Worm (Caenorhabditis elegans): ENCODE measurements around the gene tgt-2.
"Not testable (repeated sequence)": the region's sequence is repeated elsewhere in the genome, so short reads cannot be mapped to it uniquely, and the experiment has no call there.

Gene tgt-2

ce11 chrV:19001016-19001415 is 2.9 kb downstream of the tgt-2 start, which contains the start of gene Y39B6A.34:
Gene Y39B6A.34 (plus strand): TSS chrV:19001018.
- no peak for TF ChIP-seq unc-62 (GFP tag; optimal IDR thresholded peaks at IDR 0.05)

- TF ChIP-seq unc-62 (GFP tag; optimal IDR thresholded peaks at IDR 0.05) = no peak
Measured at ce11 chrV:19001656-19002055, 3.5 kb downstream of the tgt-2 start, which contains the start of gene Y39B6A.33. Gene Y39B6A.33 (plus strand): TSS chrV:19001956.

ce11 chrV:19010405-19010804 is 12.3 kb downstream of the tgt-2 start:
- TF ChIP-seq unc-62 (GFP tag; optimal IDR thresholded peaks at IDR 0.05) = no peak

- no peak for TF ChIP-seq unc-62 (GFP tag; optimal IDR thresholded peaks at IDR 0.05)
Measured at ce11 chrV:19013215-19013614, 15.1 kb downstream of the tgt-2 start.

- TF ChIP-seq unc-62 (GFP tag; optimal IDR thresholded peaks at IDR 0.05) = not testable (repeated sequence)
Measured at ce11 chrV:19014273-19014672, 16.1 kb downstream of the tgt-2 start, which contains the start of gene Y39B6A.30. Gene Y39B6A.30 (plus strand): TSS chrV:19014573.

ce11 chrV:19019239-19019638 is 21.1 kb downstream of the tgt-2 start:
- TF ChIP-seq unc-62 (GFP tag; optimal IDR thresholded peaks at IDR 0.05) = no peak

ce11 chrV:19024683-19025082 is 26.5 kb downstream of the tgt-2 start, which contains the start of gene Y39B6A.29:
Gene Y39B6A.29 (minus strand): TSS chrV:19024783.
- TF ChIP-seq unc-62 (GFP tag; optimal IDR thresholded peaks at IDR 0.05) = no peak

ce11 chrV:19026163-19026562 is 28.0 kb downstream of the tgt-2 start, which contains the start of gene Y39B6A.25:
Gene Y39B6A.25 (plus strand): TSS chrV:19026463.
- no peak for TF ChIP-seq unc-62 (GFP tag; optimal IDR thresholded peaks at IDR 0.05)

- no peak for TF ChIP-seq unc-62 (GFP tag; optimal IDR thresholded peaks at IDR 0.05)
Measured at ce11 chrV:19027338-19027737, 29.2 kb downstream of the tgt-2 start.

ce11 chrV:19031456-19031855 is 33.3 kb downstream of the tgt-2 start, which contains the start of gene Y39B6A.27:
Gene Y39B6A.27 (plus strand): TSS chrV:19031756.
- TF ChIP-seq unc-62 (GFP tag; optimal IDR thresholded peaks at IDR 0.05) = no peak

- TF ChIP-seq unc-62 (GFP tag; optimal IDR thresholded peaks at IDR 0.05) = no peak
Measured at ce11 chrV:19036061-19036460, 37.9 kb downstream of the tgt-2 start.

ce11 chrV:19037222-19037621 is 39.1 kb downstream of the tgt-2 start, which contains the start of gene asp-17:
Gene asp-17 (minus strand): TSS chrV:19037322.
- TF ChIP-seq unc-62 (GFP tag; optimal IDR thresholded peaks at IDR 0.05) = no peak

ce11 chrV:19042256-19042655 is 44.1 kb downstream of the tgt-2 start, which contains the start of gene asp-16:
Gene asp-16 (minus strand): TSS chrV:19042605.
- no peak for TF ChIP-seq unc-62 (GFP tag; optimal IDR thresholded peaks at IDR 0.05)

ce11 chrV:19044753-19045152 is 46.6 kb downstream of the tgt-2 start, which contains the start of gene asp-15:
Gene asp-15 (minus strand): TSS chrV:19044853.
- TF ChIP-seq unc-62 (GFP tag; optimal IDR thresholded peaks at IDR 0.05) = no peak

ce11 chrV:19047442-19047841 is 49.3 kb downstream of the tgt-2 start:
- TF ChIP-seq unc-62 (GFP tag; optimal IDR thresholded peaks at IDR 0.05) = no peak

- no peak for TF ChIP-seq unc-62 (GFP tag; optimal IDR thresholded peaks at IDR 0.05)
Measured at ce11 chrV:19049140-19050092, 51.3 kb downstream of the tgt-2 start.

ce11 chrV:19050438-19050837 is 52.3 kb downstream of the tgt-2 start, which contains the start of gene asp-1:
Gene asp-1 (minus strand): TSS chrV:19050752.
- no peak for TF ChIP-seq unc-62 (GFP tag; optimal IDR thresholded peaks at IDR 0.05)
